Worm (Caenorhabditis elegans) whole organism, L3 larva: ENCODE data around the gene F57F5.3.
"Not testable (repeated sequence)": the region's sequence is repeated elsewhere in the genome, so short reads cannot be mapped to it uniquely, and the experiment has no call there.

Experiments
- R02D3.7 ChIP-seq: fragments of 150-350 bp; optimal IDR thresholded peaks from 2 replicates; lab custom pipeline; 2014; ENCODE audit warnings: missing biosample characterization, missing genetic modification characterization
- ZK546.5 ChIP-seq: sonication (generic microtip); optimal IDR thresholded peaks from 2 replicates; lab custom pipeline; 2017; ENCODE audit warnings: missing biosample characterization, missing genetic modification characterization
- aly-2 ChIP-seq: fragments of 150-350 bp; optimal IDR thresholded peaks from 2 replicates; lab custom pipeline; 2014; ENCODE audit warnings: missing biosample characterization, missing genetic modification characterization
- ama-1 ChIP-seq: fragments of 150-350 bp; optimal IDR thresholded peaks from 2 replicates; lab custom pipeline; 2018
- ceh-82 ChIP-seq: fragments of 150-350 bp; optimal IDR thresholded peaks from 2 replicates; lab custom pipeline; 2014; ENCODE audit warnings: missing biosample characterization, missing genetic modification characterization
- ceh-9 ChIP-seq: sonication (generic microtip); optimal IDR thresholded peaks from 2 replicates; lab custom pipeline; 2018; ENCODE audit warnings: missing biosample characterization, missing genetic modification characterization
- daf-12 ChIP-seq: fragments of 150-350 bp; optimal IDR thresholded peaks from 2 replicates; lab custom pipeline; 2014; ENCODE audit warnings: missing biosample characterization, missing genetic modification reagents, missing genetic modification characterization
- egl-27 ChIP-seq: sonication (generic microtip); optimal IDR thresholded peaks from 4 replicates; lab custom pipeline; 2017; ENCODE audit warnings: missing biosample characterization, missing genetic modification reagents, missing genetic modification characterization
- egl-5 ChIP-seq: fragments of 150-350 bp; optimal IDR thresholded peaks from 2 replicates; lab custom pipeline; 2017; ENCODE audit warnings: missing biosample characterization, missing genetic modification reagents, missing genetic modification characterization, inconsistent platforms
- elt-1 ChIP-seq: fragments of 150-350 bp; optimal IDR thresholded peaks from 2 replicates; lab custom pipeline; 2014; ENCODE audit warnings: missing biosample characterization, missing genetic modification characterization
- elt-2 ChIP-seq: sonication (generic microtip); optimal IDR thresholded peaks from 2 replicates; lab custom pipeline; 2016; ENCODE audit warnings: missing genetic modification reagents, mild to moderate bottlenecking, missing genetic modification characterization, missing compliant biosample characterization
- elt-3 ChIP-seq, 3 experiments: fragments of 150-350 bp in 1 of 3; sonication (generic microtip) in 2 of 3; optimal IDR thresholded peaks; 2 replicates in 2 of 3; 4 replicates in 1 of 3; lab custom pipeline; 2014 to 2017; ENCODE audit warnings: missing biosample characterization in 3 of 3, missing genetic modification characterization in 3 of 3
- eor-1 ChIP-seq, 2 experiments: fragments of 150-350 bp; optimal IDR thresholded peaks; 2 replicates each; lab custom pipeline; 2014 to 2018; ENCODE audit warnings: missing biosample characterization in 2 of 2, missing genetic modification characterization in 2 of 2
- fkh-10 ChIP-seq: sonication (generic microtip); optimal IDR thresholded peaks from 2 replicates; lab custom pipeline; 2017; ENCODE audit warnings: missing biosample characterization, missing genetic modification reagents, missing genetic modification characterization
- fkh-2 ChIP-seq: fragments of 150-350 bp; optimal IDR thresholded peaks from 2 replicates; lab custom pipeline; 2014; ENCODE audit warnings: missing biosample characterization, missing genetic modification reagents, missing genetic modification characterization
- hmg-11 ChIP-seq: sonication (generic microtip); optimal IDR thresholded peaks from 2 replicates; lab custom pipeline; 2016; ENCODE audit warnings: missing genetic modification characterization, missing compliant biosample characterization
- lin-39 ChIP-seq: fragments of 150-350 bp; optimal IDR thresholded peaks from 2 replicates; lab custom pipeline; 2018; ENCODE audit warnings: missing biosample characterization, missing genetic modification reagents, missing genetic modification characterization
- mdl-1 ChIP-seq: fragments of 150-350 bp; optimal IDR thresholded peaks from 2 replicates; lab custom pipeline; 2014; ENCODE audit warnings: missing biosample characterization, missing genetic modification characterization
- nfya-1 ChIP-seq: sonication (generic microtip); optimal IDR thresholded peaks from 2 replicates; lab custom pipeline; 2017; ENCODE audit warnings: missing genetic modification characterization, mild to moderate bottlenecking, missing compliant biosample characterization, antibody characterized with exemption, moderate library complexity; ENCODE audit not compliant: insufficient read depth
- nhr-23 ChIP-seq: fragments of 150-350 bp; optimal IDR thresholded peaks from 2 replicates; lab custom pipeline; 2014; ENCODE audit warnings: missing biosample characterization, missing genetic modification reagents, missing genetic modification characterization
- nhr-25 ChIP-seq: sonication (generic microtip); optimal IDR thresholded peaks from 2 replicates; lab custom pipeline; 2017; ENCODE audit warnings: missing biosample characterization, missing genetic modification characterization
- nhr-76 ChIP-seq: fragments of 150-350 bp; sonication (generic microtip); optimal IDR thresholded peaks from 5 replicates; lab custom pipeline; 2014; ENCODE audit warnings: missing biosample characterization, missing genetic modification characterization
- nhr-77 ChIP-seq: fragments of 150-350 bp; optimal IDR thresholded peaks from 2 replicates; lab custom pipeline; 2014; ENCODE audit warnings: missing biosample characterization, missing genetic modification characterization
- pha-4 ChIP-seq: fragments of 150-350 bp; optimal IDR thresholded peaks from 2 replicates; lab custom pipeline; 2014; ENCODE audit warnings: missing biosample characterization, missing genetic modification reagents, missing genetic modification characterization
- pqm-1 ChIP-seq: fragments of 150-350 bp; optimal IDR thresholded peaks from 2 replicates; lab custom pipeline; 2017; ENCODE audit warnings: missing biosample characterization, missing genetic modification characterization, inconsistent platforms
- skn-1 ChIP-seq: fragments of 150-350 bp; optimal IDR thresholded peaks from 2 replicates; lab custom pipeline; 2014; ENCODE audit warnings: missing biosample characterization, missing genetic modification characterization
- snpc-4 ChIP-seq: fragments of 150-350 bp; optimal IDR thresholded peaks from 2 replicates; lab custom pipeline; 2014; ENCODE audit warnings: missing biosample characterization, missing genetic modification characterization
- tbx-2 ChIP-seq: sonication (generic microtip); optimal IDR thresholded peaks from 2 replicates; lab custom pipeline; 2016; ENCODE audit warnings: mild to moderate bottlenecking, missing genetic modification characterization, missing compliant biosample characterization
- unc-39 ChIP-seq: sonication (generic microtip); optimal IDR thresholded peaks from 4 replicates; lab custom pipeline; 2017; ENCODE audit warnings: missing biosample characterization, missing genetic modification characterization
- unc-62 ChIP-seq: fragments of 150-350 bp; sonication (generic microtip); optimal IDR thresholded peaks from 4 replicates; lab custom pipeline; 2014; ENCODE audit warnings: missing biosample characterization, missing genetic modification reagents, missing genetic modification characterization
- ztf-11 ChIP-seq: fragments of 150-350 bp; optimal IDR thresholded peaks from 2 replicates; lab custom pipeline; 2014; ENCODE audit warnings: missing biosample characterization, missing genetic modification characterization
- ztf-4 ChIP-seq: fragments of 150-350 bp; optimal IDR thresholded peaks from 2 replicates; lab custom pipeline; 2014; ENCODE audit warnings: missing biosample characterization, missing genetic modification characterization

F57F5.3 gene

DNA sequence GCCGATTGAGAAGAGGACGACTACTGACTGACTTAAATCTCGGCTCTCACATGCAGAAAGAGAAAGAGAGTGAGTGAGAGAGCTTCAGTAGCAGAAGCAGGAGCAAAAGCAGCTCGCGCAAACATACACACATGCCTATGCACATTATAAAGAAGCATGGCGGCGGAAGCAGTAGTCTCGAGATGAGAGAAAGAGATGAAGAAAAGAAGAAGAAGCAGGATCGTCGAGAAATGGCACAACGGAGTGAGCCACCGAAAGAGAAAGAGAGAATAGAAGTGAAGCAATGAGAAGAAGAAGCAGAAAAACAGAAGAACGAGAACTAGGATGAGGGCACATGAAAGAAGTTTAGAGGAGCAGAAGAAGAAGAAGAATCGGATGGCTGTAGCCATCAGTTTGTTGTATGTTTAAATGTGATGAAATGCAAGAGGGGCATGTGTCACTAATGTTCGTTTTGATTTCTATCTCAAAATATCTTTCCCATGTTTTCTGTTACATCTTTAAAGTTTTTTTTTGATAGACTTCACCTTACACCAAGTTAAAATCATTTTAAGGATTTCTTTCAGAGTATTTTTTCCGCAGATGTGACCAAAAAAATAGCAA, 20.6 kb upstream of the F57F5.3 start (continued):
- TF ChIP-seq skn-1 (no peak), fkh-2 (tag; lab: Kevin White, UChicago) (no peak), elt-2 (tag; lab: Kevin White, UChicago) (no peak), aly-2 (tag; lab: Kevin White, UChicago) (no peak), unc-62 (GFP tag; lab: Kevin White, UChicago) (no peak), nhr-76 (tag; lab: Kevin White, UChicago) (no peak), unc-39 (tag; lab: Kevin White, UChicago) (no peak), ceh-82 (tag; lab: Kevin White, UChicago) (no peak), egl-27 (no peak), hmg-11 (tag; lab: Kevin White, UChicago) (peak; percentile 21), ztf-4 (tag; lab: Kevin White, UChicago) (no peak), ceh-9 (no peak), fkh-10 (GFP tag; lab: Kevin White, UChicago) (peak; percentile 84), ztf-11 (no peak), nhr-77 (tag; lab: Kevin White, UChicago) (no peak), nhr-23 (tag; lab: Kevin White, UChicago) (no peak)
- TF ChIP-seq, all 47 proteins: peak for 6

DNA sequence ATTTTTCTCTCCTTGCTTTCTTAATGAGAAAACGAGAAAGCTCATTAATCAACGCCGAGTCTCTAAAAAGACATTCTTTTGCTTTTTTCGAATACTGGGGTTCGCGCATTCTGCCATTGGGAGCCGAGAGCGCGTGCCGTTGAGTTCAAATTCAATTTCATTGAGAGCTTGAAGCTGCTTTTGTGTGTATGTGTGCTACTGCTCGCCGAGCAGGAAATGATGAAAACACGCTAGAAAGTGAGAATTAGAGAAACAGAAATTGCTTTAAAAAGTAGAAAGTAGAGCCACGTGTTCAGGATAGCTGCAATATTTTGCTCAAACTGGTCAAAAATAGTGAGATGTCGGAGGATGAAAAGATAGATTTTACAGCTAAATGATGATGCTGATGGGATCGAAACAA, 19.3 kb upstream of the F57F5.3 start:
- TF ChIP-seq hmg-11 (tag; lab: Kevin White, UChicago), result no peak
- TF ChIP-seq ceh-9, result no peak
- no peak for TF ChIP-seq skn-1
- TF ChIP-seq nhr-76 (tag; lab: Kevin White, UChicago), result no peak
- TF ChIP-seq nfya-1 (tag; lab: Kevin White, UChicago), result peak; percentile 45
- no peak for TF ChIP-seq ZK546.5 (tag; lab: Kevin White, UChicago)
- no peak for TF ChIP-seq mdl-1
- TF ChIP-seq egl-5 (tag; lab: Kevin White, UChicago), result peak; percentile 36
- TF ChIP-seq fkh-10 (GFP tag; lab: Kevin White, UChicago), result peak; percentile 97
- no peak for TF ChIP-seq lin-39 (tag; lab: Kevin White, UChicago)
- no peak for TF ChIP-seq ztf-11

DNA sequence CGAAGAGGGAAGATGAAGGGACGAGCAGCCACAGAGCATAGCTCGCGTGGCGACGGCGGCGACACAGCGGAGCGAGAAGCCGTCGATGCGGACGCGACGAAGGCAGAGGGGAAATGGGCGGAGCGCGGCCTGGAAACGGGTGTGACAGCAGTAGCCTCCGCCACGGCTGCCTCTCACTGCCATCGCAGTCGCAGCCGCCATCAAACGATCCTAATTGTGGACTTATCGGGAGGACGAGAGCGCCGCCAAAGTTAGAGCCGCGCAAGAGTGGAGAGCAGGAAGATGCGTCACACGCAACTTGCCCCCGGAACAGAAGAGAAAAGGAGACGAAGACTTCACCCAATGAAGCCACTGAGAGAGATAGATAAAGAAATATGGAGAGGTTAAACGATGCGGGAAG, 17.9 kb upstream of the F57F5.3 start:
- TF ChIP-seq egl-5 (tag; lab: Kevin White, UChicago), result peak; percentile 17
- peak; percentile 39 for TF ChIP-seq fkh-10 (GFP tag; lab: Kevin White, UChicago)
- TF ChIP-seq elt-1 (tag; lab: Kevin White, UChicago), result no peak
- peak; percentile 63 for TF ChIP-seq hmg-11 (tag; lab: Kevin White, UChicago)
- peak; percentile 51 for TF ChIP-seq nfya-1 (tag; lab: Kevin White, UChicago)
- peak; percentile 12 for TF ChIP-seq snpc-4 (tag; lab: Kevin White, UChicago)
- TF ChIP-seq tbx-2 (tag; lab: Kevin White, UChicago), result no peak
- TF ChIP-seq lin-39 (tag; lab: Kevin White, UChicago), result peak; percentile 76
- no peak for TF ChIP-seq nhr-76 (tag; lab: Kevin White, UChicago)
- no peak for TF ChIP-seq nhr-25
- TF ChIP-seq R02D3.7, result no peak
- TF ChIP-seq, all 47 proteins: peak for 6

DNA sequence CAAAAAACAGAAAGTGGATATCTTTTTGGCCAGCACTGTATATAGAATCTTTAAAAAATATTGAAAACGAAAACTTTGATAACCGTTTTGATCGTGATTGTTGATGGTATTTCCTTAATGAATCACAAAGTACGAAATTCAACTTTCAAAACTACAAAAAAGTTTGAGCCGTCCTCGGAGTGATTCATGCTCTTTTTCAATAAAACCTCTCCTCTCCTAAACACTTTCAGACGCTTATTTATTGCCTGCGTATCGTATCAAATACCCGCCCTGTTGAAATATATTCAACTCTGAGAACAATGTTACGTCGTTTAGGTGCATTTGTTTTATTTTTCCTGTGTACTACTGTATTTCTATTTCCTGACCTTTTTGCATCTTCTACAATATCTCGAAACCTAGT, 14.5 kb upstream of the F57F5.3 start:
- TF ChIP-seq unc-39 (tag; lab: Kevin White, UChicago) (no peak), ZK546.5 (tag; lab: Kevin White, UChicago) (no peak), elt-2 (tag; lab: Kevin White, UChicago) (peak; percentile 39), elt-3 (tag; optimal IDR thresholded peaks at IDR 0.05; lab: Kevin White, UChicago) (no peak), pqm-1 (tag; lab: Kevin White, UChicago) (peak; percentile 70)

DNA sequence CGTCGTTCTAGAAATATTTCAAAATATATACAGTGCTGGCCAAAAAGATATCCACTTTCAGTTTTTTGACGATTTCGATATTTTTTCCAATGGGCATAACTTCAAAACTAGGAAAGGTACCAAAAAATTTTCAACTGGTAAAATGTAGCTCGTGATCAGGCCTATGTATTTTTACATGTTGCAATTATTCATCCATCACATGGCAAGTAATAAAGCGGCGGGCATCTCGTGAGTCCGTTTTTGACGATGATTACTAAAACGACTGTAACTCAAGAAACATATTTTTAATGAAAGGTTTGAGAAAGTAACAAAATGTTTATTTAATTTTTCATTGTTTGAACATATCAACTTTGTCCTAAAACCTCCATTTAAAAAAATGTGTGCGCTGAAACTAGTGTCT, 13.6 kb upstream of the F57F5.3 start, which contains the start of gene F10C2.3:
F10C2.3 (plus strand) TSS at position 301 of the 400 bp plus-strand sequence.
- TF ChIP-seq elt-2 (tag; lab: Kevin White, UChicago); eor-1 (tag; optimal IDR thresholded peaks at IDR 0.05; lab: Kevin White, UChicago); ceh-9: not testable (repeated sequence)

DNA sequence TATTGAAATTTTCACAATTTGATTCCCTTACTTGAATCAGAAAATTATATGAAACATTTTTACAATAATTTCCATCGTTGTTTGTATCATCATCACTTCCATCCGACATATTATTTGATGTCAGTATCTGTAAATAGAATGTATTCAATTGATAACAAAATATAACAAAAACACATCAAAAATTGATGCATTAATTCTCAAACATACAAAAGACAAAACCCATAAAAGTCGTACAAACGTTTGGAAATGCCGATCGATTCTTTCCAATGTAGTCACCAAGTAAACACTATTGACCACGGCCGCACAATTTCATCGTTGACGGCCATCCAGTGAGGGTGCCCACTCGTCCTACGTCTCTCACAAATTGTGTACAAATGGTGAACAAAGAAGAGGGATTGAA, 6.9 kb upstream of the F57F5.3 start, which contains the start of gene add-2:
add-2 (minus strand) TSS at position 109 of the 400 bp plus-strand sequence.
- no peak for TF ChIP-seq daf-12 (tag; lab: Kevin White, UChicago)
- TF ChIP-seq unc-39 (tag; lab: Kevin White, UChicago), result no peak
- TF ChIP-seq pqm-1 (tag; lab: Kevin White, UChicago), result peak; percentile 50
- TF ChIP-seq nfya-1 (tag; lab: Kevin White, UChicago), result no peak
- TF ChIP-seq elt-3 (tag; optimal IDR thresholded peaks at IDR 0.05; lab: Kevin White, UChicago), result no peak
- TF ChIP-seq pha-4 (tag; lab: Kevin White, UChicago), result peak; percentile 65
- TF ChIP-seq eor-1 (tag; optimal IDR thresholded peaks at IDR 0.05; lab: Kevin White, UChicago), result no peak
- TF ChIP-seq aly-2 (tag; lab: Kevin White, UChicago), result no peak
- TF ChIP-seq elt-2 (tag; lab: Kevin White, UChicago), result peak; percentile 52
- TF ChIP-seq ama-1 (lab: Kevin White, UChicago), result no peak
- no peak for TF ChIP-seq egl-27
